Worm (Caenorhabditis elegans): Measurements from ENCODE around the gene srx-133.

ce11 chrV:13880607-13881006 lies 32.1 kb downstream of the srx-133 start, which contains the start of gene T22G5.3:
- no peak for TF ChIP-seq dve-1 (tag; optimal IDR thresholded peaks at IDR 0.05)
- TF ChIP-seq sox-2 (GFP tag; IDR thresholded peaks at IDR 0.05): no peak
- no peak for TF ChIP-seq madf-2 (tag; optimal IDR thresholded peaks at IDR 0.05)
- no peak for TF ChIP-seq ttx-3 (tag; optimal IDR thresholded peaks at IDR 0.05)
- no peak for TF ChIP-seq ama-1 (optimal IDR thresholded peaks at IDR 0.05)
- TF ChIP-seq ref-2 (tag; optimal IDR thresholded peaks at IDR 0.05): no peak
- no peak for TF ChIP-seq hlh-8 (tag; optimal IDR thresholded peaks at IDR 0.05)
- TF ChIP-seq hlh-30 (tag; optimal IDR thresholded peaks at IDR 0.05; ENCODE audit: insufficient read depth): no peak
- no peak for TF ChIP-seq ztf-16 (tag; optimal IDR thresholded peaks at IDR 0.05)
- no peak for TF ChIP-seq pqm-1 (tag; optimal IDR thresholded peaks at IDR 0.05)
- no peak for TF ChIP-seq unc-86 (tag; optimal IDR thresholded peaks at IDR 0.05)
- no peak for TF ChIP-seq fkh-10 (GFP tag; optimal IDR thresholded peaks at IDR 0.05)
